Worm (Caenorhabditis elegans) whole organism, late embryonic: ENCODE results near the gene zzz-1.

ENCODE experiments used
- C38D4.7 ChIP-seq: fragments of 200-800 bp; sonication (Bioruptor generic); optimal IDR thresholded peaks from 2 replicates; lab custom pipeline; 2018; ENCODE audit warnings: mild to moderate bottlenecking, missing genetic modification characterization, moderate library complexity, missing compliant biosample characterization
- K09A11.1 ChIP-seq: sonication (generic microtip); optimal IDR thresholded peaks from 2 replicates; lab custom pipeline; 2017; ENCODE audit warnings: antibody characterized with exemption, mild to moderate bottlenecking, missing genetic modification characterization, missing compliant biosample characterization; ENCODE audit not compliant: insufficient read depth
- Y22D7AL.16 ChIP-seq: sonication (generic microtip); optimal IDR thresholded peaks from 2 replicates; lab custom pipeline; 2016; ENCODE audit warnings: missing genetic modification characterization, missing compliant biosample characterization
- ahr-1 ChIP-seq: sonication (generic microtip); optimal IDR thresholded peaks from 2 replicates; lab custom pipeline; 2016; ENCODE audit warnings: missing genetic modification characterization, missing compliant biosample characterization
- ceh-14 ChIP-seq: sonication (generic microtip); optimal IDR thresholded peaks from 2 replicates; lab custom pipeline; 2016; ENCODE audit warnings: missing genotype, missing genetic modification characterization, missing compliant biosample characterization
- ceh-18 ChIP-seq: sonication (generic microtip); optimal IDR thresholded peaks from 2 replicates; lab custom pipeline; 2016; ENCODE audit warnings: missing genetic modification characterization, missing compliant biosample characterization
- ceh-2 ChIP-seq: sonication (generic microtip); optimal IDR thresholded peaks from 2 replicates; lab custom pipeline; 2016; ENCODE audit warnings: missing genotype, missing genetic modification characterization, missing compliant biosample characterization
- ceh-22 ChIP-seq: sonication (generic microtip); optimal IDR thresholded peaks from 2 replicates; lab custom pipeline; 2017; ENCODE audit warnings: missing biosample characterization, missing genetic modification characterization
- ceh-30 ChIP-seq: fragments of 150-350 bp; optimal IDR thresholded peaks from 2 replicates; lab custom pipeline; 2014; ENCODE audit warnings: missing biosample characterization, missing genetic modification characterization
- ceh-31 ChIP-seq: sonication (generic microtip); optimal IDR thresholded peaks from 2 replicates; lab custom pipeline; 2016; ENCODE audit warnings: missing genetic modification characterization, missing compliant biosample characterization
- ceh-34 ChIP-seq: sonication (generic microtip); optimal IDR thresholded peaks from 2 replicates; lab custom pipeline; 2016; ENCODE audit warnings: mild to moderate bottlenecking, missing genetic modification characterization, missing compliant biosample characterization
- ceh-45 ChIP-seq: fragments of 200-800 bp; sonication (Bioruptor generic); IDR thresholded peaks from 2 replicates; pipeline ENCODE4 v1.3.6; 2022; ENCODE audit warnings: missing genetic modification reagents, missing genetic modification characterization, missing compliant biosample characterization
- che-1 ChIP-seq: sonication (generic microtip); optimal IDR thresholded peaks from 2 replicates; lab custom pipeline; 2016; ENCODE audit warnings: mild to moderate bottlenecking, missing genetic modification characterization, missing compliant biosample characterization
- dmd-4 ChIP-seq: sonication (generic microtip); optimal IDR thresholded peaks from 2 replicates; lab custom pipeline; 2016; ENCODE audit warnings: borderline replicate concordance, missing genetic modification characterization, missing compliant biosample characterization
- dve-1 ChIP-seq: sonication (generic microtip); optimal IDR thresholded peaks from 2 replicates; lab custom pipeline; 2017; ENCODE audit warnings: antibody characterized with exemption, mild to moderate bottlenecking, missing genetic modification characterization, missing compliant biosample characterization
- ets-4 ChIP-seq: sonication (generic microtip); optimal IDR thresholded peaks from 2 replicates; lab custom pipeline; 2016; ENCODE audit warnings: missing genetic modification characterization, missing compliant biosample characterization
- eyg-1 ChIP-seq: sonication (generic microtip); optimal IDR thresholded peaks from 2 replicates; lab custom pipeline; 2016; ENCODE audit warnings: missing genotype, missing genetic modification characterization, missing compliant biosample characterization
- fax-1 ChIP-seq: sonication (generic microtip); optimal IDR thresholded peaks from 2 replicates; lab custom pipeline; 2016; ENCODE audit warnings: missing genotype, missing genetic modification characterization, missing compliant biosample characterization
- fkh-10 ChIP-seq: fragments of 150-350 bp; optimal IDR thresholded peaks from 2 replicates; lab custom pipeline; 2014; ENCODE audit warnings: missing biosample characterization, missing genetic modification reagents, missing genetic modification characterization
- fkh-6 ChIP-seq: sonication (generic microtip); optimal IDR thresholded peaks from 2 replicates; lab custom pipeline; 2016; ENCODE audit warnings: missing genetic modification characterization, missing compliant biosample characterization
- gmeb-2 ChIP-seq: sonication (generic microtip); optimal IDR thresholded peaks from 2 replicates; lab custom pipeline; 2016; ENCODE audit warnings: missing genetic modification characterization, inconsistent platforms, missing compliant biosample characterization
- hlh-15 ChIP-seq: sonication (generic microtip); optimal IDR thresholded peaks from 2 replicates; lab custom pipeline; 2016; ENCODE audit warnings: missing genetic modification characterization, missing compliant biosample characterization
- hlh-30 ChIP-seq: sonication (generic microtip); optimal IDR thresholded peaks from 2 replicates; lab custom pipeline; 2017; ENCODE audit warnings: antibody characterized with exemption, missing genetic modification characterization, missing compliant biosample characterization; ENCODE audit not compliant: insufficient read depth
- hlh-8 ChIP-seq: sonication (generic microtip); optimal IDR thresholded peaks from 2 replicates; lab custom pipeline; 2016; ENCODE audit warnings: missing genotype, missing genetic modification characterization, missing compliant biosample characterization
- lim-6 ChIP-seq: sonication (generic microtip); optimal IDR thresholded peaks from 2 replicates; lab custom pipeline; 2016; ENCODE audit warnings: missing genetic modification characterization, missing compliant biosample characterization
- lin-11 ChIP-seq: fragments of 200-800 bp; sonication (Bioruptor generic); optimal IDR thresholded peaks from 2 replicates; lab custom pipeline; 2018; ENCODE audit warnings: mild to moderate bottlenecking, missing genetic modification characterization, missing compliant biosample characterization
- madf-2 ChIP-seq: sonication (generic microtip); optimal IDR thresholded peaks from 2 replicates; lab custom pipeline; 2017; ENCODE audit warnings: missing genetic modification characterization, missing compliant biosample characterization
- mec-3 ChIP-seq: sonication (generic microtip); optimal IDR thresholded peaks from 2 replicates; lab custom pipeline; 2016; ENCODE audit warnings: borderline replicate concordance, missing genetic modification characterization, missing compliant biosample characterization
- nfya-1 ChIP-seq: sonication (generic microtip); optimal IDR thresholded peaks from 2 replicates; lab custom pipeline; 2017; ENCODE audit warnings: missing genetic modification characterization, mild to moderate bottlenecking, missing compliant biosample characterization, antibody characterized with exemption, moderate library complexity
- nhr-11 ChIP-seq: fragments of 150-350 bp; optimal IDR thresholded peaks from 2 replicates; lab custom pipeline; 2014; ENCODE audit warnings: missing biosample characterization, missing genetic modification characterization
- nhr-232 ChIP-seq: sonication (generic microtip); optimal IDR thresholded peaks from 2 replicates; lab custom pipeline; 2016; ENCODE audit warnings: missing genetic modification characterization, missing compliant biosample characterization
- npax-4 ChIP-seq: sonication (generic microtip); optimal IDR thresholded peaks from 2 replicates; lab custom pipeline; 2016; ENCODE audit warnings: missing genetic modification characterization, missing compliant biosample characterization
- odd-2 ChIP-seq: sonication (generic microtip); optimal IDR thresholded peaks from 2 replicates; lab custom pipeline; 2017; ENCODE audit warnings: antibody characterized with exemption, mild to moderate bottlenecking, missing genetic modification characterization, missing compliant biosample characterization
- pat-9 ChIP-seq: fragments of 200-800 bp; sonication (Bioruptor generic); optimal IDR thresholded peaks from 2 replicates; lab custom pipeline; 2018; ENCODE audit warnings: mild to moderate bottlenecking, missing genetic modification characterization, moderate library complexity, missing compliant biosample characterization
- pax-1 ChIP-seq: fragments of 150-350 bp; optimal IDR thresholded peaks from 2 replicates; lab custom pipeline; 2014; ENCODE audit warnings: missing biosample characterization, missing genetic modification characterization
- pha-2 ChIP-seq: sonication (generic microtip); optimal IDR thresholded peaks from 2 replicates; lab custom pipeline; 2017; ENCODE audit warnings: mild to moderate bottlenecking, missing genetic modification characterization, missing compliant biosample characterization
- pqm-1 ChIP-seq: sonication (generic microtip); optimal IDR thresholded peaks from 2 replicates; lab custom pipeline; 2016; ENCODE audit warnings: missing genetic modification characterization, missing compliant biosample characterization
- rnt-1 ChIP-seq: sonication (generic microtip); optimal IDR thresholded peaks from 2 replicates; lab custom pipeline; 2016; ENCODE audit warnings: missing genetic modification characterization, missing compliant biosample characterization
- sdc-2 ChIP-seq: sonication (generic microtip); optimal IDR thresholded peaks from 2 replicates; lab custom pipeline; 2016; ENCODE audit warnings: missing genotype, missing genetic modification characterization, missing compliant biosample characterization
- sox-2 ChIP-seq: fragments of 200-800 bp; sonication (Bioruptor generic); IDR thresholded peaks from 2 replicates; pipeline ENCODE4 v1.3.6; 2022; ENCODE audit warnings: missing genetic modification reagents, missing genetic modification characterization, missing compliant biosample characterization
- sox-4 ChIP-seq: sonication (generic microtip); optimal IDR thresholded peaks from 2 replicates; lab custom pipeline; 2017; ENCODE audit warnings: mild to moderate bottlenecking, missing genetic modification characterization, inconsistent platforms, missing compliant biosample characterization
- syd-9 ChIP-seq: sonication (generic microtip); optimal IDR thresholded peaks from 2 replicates; lab custom pipeline; 2016; ENCODE audit warnings: mild to moderate bottlenecking, missing genetic modification characterization, moderate library complexity, missing compliant biosample characterization
- tbx-2 ChIP-seq: sonication (generic microtip); optimal IDR thresholded peaks from 2 replicates; lab custom pipeline; 2016; ENCODE audit warnings: missing genetic modification characterization, missing compliant biosample characterization
- unc-3 ChIP-seq, 2 experiments: fragments of 200-800 bp in 1 of 2; sonication (Bioruptor generic) in 1 of 2; sonication (generic microtip) in 1 of 2; conservative IDR thresholded peaks in 1 of 2; optimal IDR thresholded peaks in 1 of 2; 2 replicates each; pipeline versions ENCODE4 v1.3.6 to Lab custom; 2016 to 2022; ENCODE audit warnings: missing compliant biosample characterization in 2 of 2, missing genetic modification characterization in 2 of 2, missing genetic modification reagents in 1 of 2
- unc-42 ChIP-seq: sonication (generic microtip); optimal IDR thresholded peaks from 2 replicates; lab custom pipeline; 2016; ENCODE audit warnings: missing genotype, missing genetic modification characterization, missing compliant biosample characterization
- unc-86 ChIP-seq: sonication (generic microtip); optimal IDR thresholded peaks from 2 replicates; lab custom pipeline; 2016; ENCODE audit warnings: missing genetic modification characterization, missing compliant biosample characterization
- zip-5 ChIP-seq: sonication (generic microtip); optimal IDR thresholded peaks from 2 replicates; lab custom pipeline; 2016; ENCODE audit warnings: missing genetic modification characterization, missing compliant biosample characterization

Gene zzz-1

ce11 chrV:10897172-10897571 is 11.8 kb downstream of the zzz-1 start (continued):
- TF ChIP-seq sox-4 = peak; percentile 52
- peak; percentile 57 for TF ChIP-seq lim-6
- TF ChIP-seq nfya-1 (tag; lab: Kevin White, UChicago) = peak; percentile 95
- peak; percentile 88 for TF ChIP-seq ceh-18 (tag; lab: Kevin White, UChicago)
- peak; percentile 95 for TF ChIP-seq dve-1
- peak; percentile 23 for TF ChIP-seq dmd-4 (tag; lab: Kevin White, UChicago)
- peak; percentile 36 for TF ChIP-seq lin-11 (tag; lab: Kevin White, UChicago)
- TF ChIP-seq rnt-1 (tag; lab: Kevin White, UChicago) = peak; percentile 85
- peak; percentile 57 for TF ChIP-seq pat-9 (tag; lab: Kevin White, UChicago)
- TF ChIP-seq ets-4 = peak; percentile 80
- TF ChIP-seq ceh-45 (GFP tag; lab: Robert Waterston, UW) = peak; percentile 47; the same call in 1 of the 2 replicates
- no peak for TF ChIP-seq hlh-15 (tag; lab: Kevin White, UChicago)
- TF ChIP-seq madf-2 = peak; percentile 79
- TF ChIP-seq ceh-2 = peak; percentile 66
- peak; percentile 4 for TF ChIP-seq C38D4.7 (GFP tag; lab: Kevin White, UChicago)
- no peak for TF ChIP-seq mec-3
- peak; percentile 66 for TF ChIP-seq che-1 (tag; lab: Kevin White, UChicago)
- TF ChIP-seq ceh-31 (tag; lab: Kevin White, UChicago) = peak; percentile 90
- TF ChIP-seq nhr-11 (tag; lab: Kevin White, UChicago) = peak; percentile 7
- TF ChIP-seq ceh-34 (tag; lab: Kevin White, UChicago) = peak; percentile 89
- TF ChIP-seq odd-2 (tag; lab: Kevin White, UChicago) = no peak
- TF ChIP-seq fax-1 (tag; lab: Kevin White, UChicago) = peak; percentile 49
- peak; percentile 97 for TF ChIP-seq pax-1 (tag; lab: Kevin White, UChicago)
- peak; percentile 83 for TF ChIP-seq ceh-30
- TF ChIP-seq unc-86 (tag; lab: Kevin White, UChicago) = peak; percentile 74
- TF ChIP-seq syd-9 (tag; lab: Kevin White, UChicago) = peak; percentile 47
- no peak for TF ChIP-seq ceh-22
- peak; percentile 17 for TF ChIP-seq fkh-10 (GFP tag; lab: Kevin White, UChicago)
- TF ChIP-seq tbx-2 (tag; lab: Kevin White, UChicago) = peak; percentile 92
- peak; percentile 60 for TF ChIP-seq hlh-30 (tag; lab: Kevin White, UChicago)
- peak; percentile 85 for TF ChIP-seq unc-42 (tag; lab: Kevin White, UChicago)
- TF ChIP-seq ceh-14 (tag; lab: Kevin White, UChicago) = peak; percentile 77
- peak; percentile 51 for TF ChIP-seq pqm-1 (tag; lab: Kevin White, UChicago)
- TF ChIP-seq Y22D7AL.16 (tag; lab: Kevin White, UChicago) = peak; percentile 60
- TF ChIP-seq sdc-2 (tag; lab: Kevin White, UChicago) = peak; percentile 52
- peak; percentile 50 for TF ChIP-seq zip-5 (tag; lab: Kevin White, UChicago)
- TF ChIP-seq npax-4 (tag; lab: Kevin White, UChicago) = no peak
- TF ChIP-seq K09A11.1 (tag; lab: Kevin White, UChicago) = peak; percentile 23
- TF ChIP-seq hlh-8 = peak; percentile 53
- peak; percentile 54 for TF ChIP-seq pha-2 (tag; lab: Kevin White, UChicago)
- TF ChIP-seq nhr-232 = no peak
- no peak; the same call in 1 of the 2 replicates for TF ChIP-seq sox-2 (GFP tag; lab: Robert Waterston, UW)
- TF ChIP-seq fkh-6 (tag; lab: Kevin White, UChicago) = peak; percentile 40

ce11 chrV:10897106-10897171 is 12.0 kb downstream of the zzz-1 start, which contains the start of gene sec-61.G:
sec-61.G (minus strand) TSS chrV:10897143.
- TF ChIP-seq tbx-2 (tag; lab: Kevin White, UChicago) (no peak), eyg-1 (tag; lab: Kevin White, UChicago) (no peak), fax-1 (tag; lab: Kevin White, UChicago) (no peak), ahr-1 (tag; lab: Kevin White, UChicago) (no peak), che-1 (tag; lab: Kevin White, UChicago) (no peak), syd-9 (tag; lab: Kevin White, UChicago) (no peak), gmeb-2 (tag; lab: Kevin White, UChicago) (no peak), unc-3 (GFP tag; conservative IDR thresholded peaks at IDR 0.05; lab: Robert Waterston, UW) (no peak), unc-3 (tag; optimal IDR thresholded peaks at IDR 0.05; lab: Kevin White, UChicago) (no peak), sox-4 (no peak), pha-2 (tag; lab: Kevin White, UChicago) (no peak)
- TF ChIP-seq, all 69 proteins: peak for 0
